Worm (Caenorhabditis elegans) whole organism, midembryonic: Measurements from ENCODE around the gene srab-9.

Source experiments
- cog-1 ChIP-seq: sonication (generic microtip); optimal IDR thresholded peaks from 2 replicates; lab custom pipeline; 2016; ENCODE audit warnings: missing genetic modification characterization, missing compliant biosample characterization
- ztf-23 ChIP-seq: fragments of 200-800 bp; sonication (Bioruptor generic); IDR thresholded peaks from 2 replicates; pipeline ENCODE4 v1.3.6; 2022; ENCODE audit warnings: missing genetic modification reagents, missing genetic modification characterization, missing compliant biosample characterization

- TF ChIP-seq cog-1 (tag; lab: Kevin White, UChicago) (no peak), ztf-23 (GFP tag; lab: Robert Waterston, UW) (no peak)
Measured at ce11 chrV:3176161-3176560, 35.1 kb upstream of the srab-9 start, which contains the start of gene srab-8.
